Worm (Caenorhabditis elegans) whole organism, L4 larva: ENCODE results near the gene art-1.
A peak's percentile ranks its signal among the peaks of the same experiment; 100 is the strongest.

ENCODE experiments used
- F37D6.2 ChIP-seq: sonication (generic microtip); optimal IDR thresholded peaks from 2 replicates; lab custom pipeline; 2016; ENCODE audit warnings: mild to moderate bottlenecking, missing genetic modification characterization, missing compliant biosample characterization
- F49E8.2 ChIP-seq: sonication (generic microtip); optimal IDR thresholded peaks from 2 replicates; lab custom pipeline; 2016; ENCODE audit warnings: missing compliant biosample characterization, mild to moderate bottlenecking, missing genetic modification characterization, borderline replicate concordance
- T20F7.1 ChIP-seq: fragments of 200-800 bp; sonication (Bioruptor generic); optimal IDR thresholded peaks from 2 replicates; lab custom pipeline; 2018; ENCODE audit warnings: mild to moderate bottlenecking, missing genetic modification characterization, missing compliant biosample characterization
- Y48G9A.11 ChIP-seq: fragments of 200-800 bp; sonication (Bioruptor generic); IDR thresholded peaks from 2 replicates; pipeline ENCODE4 v1.3.6; 2022; ENCODE audit warnings: missing genetic modification reagents, missing genetic modification characterization, missing compliant biosample characterization
- Y5F2A.4 ChIP-seq: fragments of 200-800 bp; sonication (Bioruptor generic); optimal IDR thresholded peaks from 2 replicates; lab custom pipeline; 2018; ENCODE audit warnings: mild to moderate bottlenecking, missing genetic modification characterization, missing compliant biosample characterization
- Y75B8A.6 ChIP-seq: fragments of 200-800 bp; sonication (Bioruptor generic); IDR thresholded peaks from 2 replicates; pipeline ENCODE4 v1.3.6; 2022; ENCODE audit warnings: missing genetic modification reagents, missing genetic modification characterization, missing compliant biosample characterization
- aha-1 ChIP-seq: fragments of 150-350 bp; peaks from one replicate; lab custom pipeline; 2014; ENCODE audit warnings: missing biosample characterization, missing genetic modification characterization
- ceh-20 ChIP-seq: fragments of 200-800 bp; sonication (Bioruptor generic); IDR thresholded peaks from 2 replicates; pipeline ENCODE4 v1.3.6; 2022; ENCODE audit warnings: missing genetic modification reagents, missing genetic modification characterization, missing compliant biosample characterization
- ceh-28 ChIP-seq: fragments of 150-350 bp; optimal IDR thresholded peaks from 2 replicates; lab custom pipeline; 2014; ENCODE audit warnings: missing biosample characterization, missing genetic modification reagents, missing genetic modification characterization
- ceh-82 ChIP-seq: sonication (generic microtip); optimal IDR thresholded peaks from 2 replicates; lab custom pipeline; 2017; ENCODE audit warnings: missing biosample characterization, missing genetic modification characterization
- ces-1 ChIP-seq: fragments of 150-350 bp; sonication (generic microtip); optimal IDR thresholded peaks from 4 replicates; lab custom pipeline; 2014; ENCODE audit warnings: missing biosample characterization, missing genetic modification reagents, missing genetic modification characterization
- cey-2 ChIP-seq: sonication (generic microtip); optimal IDR thresholded peaks from 3 replicates; lab custom pipeline; 2017; ENCODE audit warnings: missing genetic modification characterization, mild to moderate bottlenecking, missing compliant biosample characterization, antibody characterized with exemption, borderline replicate concordance; ENCODE audit not compliant: insufficient read depth
- ctbp-1 ChIP-seq: fragments of 200-800 bp; sonication (Bioruptor generic); IDR thresholded peaks from 2 replicates; pipeline ENCODE4 v1.3.6; 2022; ENCODE audit warnings: missing genetic modification reagents, missing genetic modification characterization, missing compliant biosample characterization
- daf-16 ChIP-seq, 3 experiments: sonication (generic microtip); optimal IDR thresholded peaks; 2 replicates each; lab custom pipeline; 2016 to 2017; ENCODE audit warnings: missing genetic modification characterization in 3 of 3, missing genetic modification reagents in 3 of 3, mild to moderate bottlenecking in 2 of 3, missing compliant biosample characterization in 2 of 3, missing biosample characterization in 1 of 3, moderate library complexity in 1 of 3
- daf-19 ChIP-seq: fragments of 200-800 bp; sonication (Bioruptor generic); conservative IDR thresholded peaks from 2 replicates; pipeline ENCODE4 v1.3.6; 2022; ENCODE audit warnings: missing genetic modification characterization, missing compliant biosample characterization
- dmd-6 ChIP-seq: fragments of 200-800 bp; sonication (Bioruptor generic); IDR thresholded peaks from 2 replicates; pipeline ENCODE4 v1.3.6; 2022; ENCODE audit warnings: missing genetic modification reagents, missing genetic modification characterization, missing compliant biosample characterization
- dmd-8 ChIP-seq: fragments of 200-800 bp; sonication (Bioruptor generic); IDR thresholded peaks from 2 replicates; pipeline ENCODE4 v1.3.6; 2022; ENCODE audit warnings: missing genetic modification characterization, missing compliant biosample characterization
- dmd-9 ChIP-seq: fragments of 200-800 bp; sonication (Bioruptor generic); IDR thresholded peaks from 2 replicates; pipeline ENCODE4 v1.3.6; 2022; ENCODE audit warnings: missing genetic modification reagents, missing genetic modification characterization, missing compliant biosample characterization
- egl-43 ChIP-seq: fragments of 200-800 bp; sonication (Bioruptor generic); IDR thresholded peaks from 2 replicates; pipeline ENCODE4 v1.3.6; 2022; ENCODE audit warnings: missing genetic modification reagents, missing genetic modification characterization, missing compliant biosample characterization
- fkh-10 ChIP-seq: fragments of 150-350 bp; optimal IDR thresholded peaks from 2 replicates; lab custom pipeline; 2014; ENCODE audit warnings: missing biosample characterization, missing genetic modification reagents, missing genetic modification characterization
- fos-1 ChIP-seq: fragments of 150-350 bp; optimal IDR thresholded peaks from 2 replicates; lab custom pipeline; 2014; ENCODE audit warnings: missing biosample characterization, missing genetic modification characterization
- hlh-11 ChIP-seq: fragments of 200-800 bp; sonication (Bioruptor generic); optimal IDR thresholded peaks from 2 replicates; lab custom pipeline; 2018; ENCODE audit warnings: mild to moderate bottlenecking, missing genetic modification characterization, missing compliant biosample characterization
- lin-38 ChIP-seq: fragments of 200-800 bp; sonication (Bioruptor generic); IDR thresholded peaks from 2 replicates; pipeline ENCODE4 v1.3.6; 2022; ENCODE audit warnings: missing genetic modification reagents, missing genetic modification characterization, missing compliant biosample characterization
- lin-39 ChIP-seq: fragments of 150-350 bp; optimal IDR thresholded peaks from 2 replicates; lab custom pipeline; 2014; ENCODE audit warnings: missing biosample characterization, missing genetic modification reagents, missing genetic modification characterization
- mxl-3 ChIP-seq: fragments of 200-800 bp; sonication (Bioruptor generic); optimal IDR thresholded peaks from 2 replicates; lab custom pipeline; 2018; ENCODE audit warnings: mild to moderate bottlenecking, missing genetic modification characterization, missing compliant biosample characterization
- nhr-25 ChIP-seq: sonication (generic microtip); optimal IDR thresholded peaks from 2 replicates; lab custom pipeline; 2017; ENCODE audit warnings: missing genetic modification characterization, mild to moderate bottlenecking, missing compliant biosample characterization, antibody characterized with exemption, moderate library complexity, borderline replicate concordance; ENCODE audit not compliant: insufficient read depth
- nhr-41 ChIP-seq: fragments of 200-800 bp; sonication (Bioruptor generic); IDR thresholded peaks from 2 replicates; pipeline ENCODE4 v1.3.6; 2022; ENCODE audit warnings: missing genetic modification reagents, missing genetic modification characterization, missing compliant biosample characterization
- nhr-48 ChIP-seq: sonication (generic microtip); optimal IDR thresholded peaks from 2 replicates; lab custom pipeline; 2016; ENCODE audit warnings: mild to moderate bottlenecking, missing genetic modification characterization, missing compliant biosample characterization
- nhr-76 ChIP-seq: fragments of 150-350 bp; optimal IDR thresholded peaks from 2 replicates; lab custom pipeline; 2014; ENCODE audit warnings: missing biosample characterization, missing genetic modification characterization
- nhr-77 ChIP-seq: fragments of 150-350 bp; optimal IDR thresholded peaks from 2 replicates; lab custom pipeline; 2014; ENCODE audit warnings: missing biosample characterization, missing genetic modification characterization
- pha-4 ChIP-seq, 2 experiments: fragments of 150-350 bp in 1 of 2; fragments of 200-800 bp in 1 of 2; sonication (Bioruptor generic) in 1 of 2; IDR thresholded peaks in 1 of 2; optimal IDR thresholded peaks in 1 of 2; 2 replicates each; pipeline versions ENCODE4 v1.3.6 to Lab custom; 2014 to 2022; ENCODE audit warnings: missing genetic modification characterization in 2 of 2, missing genetic modification reagents in 2 of 2, missing biosample characterization in 1 of 2, missing compliant biosample characterization in 1 of 2
- php-3 ChIP-seq: fragments of 200-800 bp; sonication (Bioruptor generic); IDR thresholded peaks from 2 replicates; pipeline ENCODE4 v1.3.6; 2022; ENCODE audit warnings: missing genetic modification reagents, missing genetic modification characterization, missing compliant biosample characterization
- pqm-1 ChIP-seq: sonication (generic microtip); optimal IDR thresholded peaks from 2 replicates; lab custom pipeline; 2017; ENCODE audit warnings: missing biosample characterization, missing genetic modification characterization
- rbr-2 ChIP-seq: sonication (generic microtip); optimal IDR thresholded peaks from 2 replicates; lab custom pipeline; 2016; ENCODE audit warnings: missing genotype, missing genetic modification characterization, missing compliant biosample characterization
- sdz-12 ChIP-seq: fragments of 200-800 bp; sonication (Bioruptor generic); optimal IDR thresholded peaks from 2 replicates; lab custom pipeline; 2018; ENCODE audit warnings: mild to moderate bottlenecking, missing genetic modification characterization, missing compliant biosample characterization
- spr-1 ChIP-seq: sonication (generic microtip); optimal IDR thresholded peaks from 2 replicates; lab custom pipeline; 2016; ENCODE audit warnings: mild to moderate bottlenecking, missing genetic modification characterization, missing compliant biosample characterization
- tra-1 ChIP-seq: fragments of 200-800 bp; sonication (Bioruptor generic); IDR thresholded peaks from 2 replicates; pipeline ENCODE4 v1.3.6; 2022; ENCODE audit warnings: missing genetic modification reagents, missing genetic modification characterization, missing compliant biosample characterization
- unc-130 ChIP-seq: sonication (generic microtip); optimal IDR thresholded peaks from 2 replicates; lab custom pipeline; 2016; ENCODE audit warnings: missing genetic modification reagents, missing genetic modification characterization, missing compliant biosample characterization
- unc-39 ChIP-seq: sonication (generic microtip); optimal IDR thresholded peaks from 2 replicates; lab custom pipeline; 2017; ENCODE audit warnings: missing biosample characterization, missing genetic modification characterization
- unc-62 ChIP-seq, 3 experiments: fragments of 150-350 bp in 1 of 3; sonication (generic microtip); optimal IDR thresholded peaks in 2 of 3; peaks in 1 of 3; 1 replicate in 1 of 3; 2 replicates in 2 of 3; lab custom pipeline; 2014 to 2017; ENCODE audit warnings: missing biosample characterization in 3 of 3, missing genetic modification characterization in 3 of 3, missing genetic modification reagents in 3 of 3, missing genotype in 1 of 3
- zfp-2 ChIP-seq: sonication (generic microtip); optimal IDR thresholded peaks from 2 replicates; lab custom pipeline; 2016; ENCODE audit warnings: mild to moderate bottlenecking, missing genetic modification characterization, missing compliant biosample characterization
- zip-11 ChIP-seq: fragments of 200-800 bp; sonication (Bioruptor generic); IDR thresholded peaks from 2 replicates; pipeline ENCODE4 v1.3.6; 2022; ENCODE audit warnings: missing genetic modification characterization, missing compliant biosample characterization
- ztf-11 ChIP-seq: fragments of 150-350 bp; optimal IDR thresholded peaks from 2 replicates; lab custom pipeline; 2014; ENCODE audit warnings: missing biosample characterization, missing genetic modification characterization

art-1 gene

ce11 chrII:6943299-6944051, 28.6 kb downstream of the art-1 start (continued):
- TF ChIP-seq F49E8.2 (tag; lab: Kevin White, UChicago): no peak
- TF ChIP-seq dmd-6 (GFP tag; lab: Robert Waterston, UW): peak; percentile 29
- TF ChIP-seq ctbp-1: peak; percentile 18; the same call in 1 of the 2 replicates
- TF ChIP-seq hlh-11: peak; percentile 30
- TF ChIP-seq rbr-2 (tag; lab: Kevin White, UChicago): peak; percentile 61

ce11 chrII:6941520-6941919, 30.5 kb downstream of the art-1 start:
- TF ChIP-seq spr-1 (tag; lab: Kevin White, UChicago) (no peak), nhr-48 (tag; lab: Kevin White, UChicago) (no peak), mxl-3 (GFP tag; lab: Kevin White, UChicago) (no peak), fkh-10 (GFP tag; lab: Kevin White, UChicago) (no peak), Y75B8A.6 (GFP tag; lab: Robert Waterston, UW) (no peak), php-3 (GFP tag; lab: Robert Waterston, UW) (no peak), ztf-11 (tag; lab: Kevin White, UChicago) (no peak), daf-19 (GFP tag; lab: Robert Waterston, UW) (no peak), dmd-8 (GFP tag; lab: Robert Waterston, UW) (no peak), dmd-9 (no peak), tra-1 (GFP tag; lab: Robert Waterston, UW) (no peak), dmd-6 (GFP tag; lab: Robert Waterston, UW) (no peak), nhr-77 (tag; lab: Kevin White, UChicago) (no peak), ceh-20 (GFP tag; lab: Robert Waterston, UW) (no peak), lin-39 (no peak), sdz-12 (GFP tag; lab: Kevin White, UChicago) (no peak), pqm-1 (tag; lab: Kevin White, UChicago) (no peak), daf-16 (GFP tag; optimal IDR thresholded peaks at IDR 0.05; lab: Kevin White, UChicago) (no peak), daf-16 (tag; optimal IDR thresholded peaks at IDR 0.05; lab: Kevin White, UChicago) (no peak), ces-1 (no peak), nhr-76 (tag; lab: Kevin White, UChicago) (no peak)
- TF ChIP-seq, all 104 proteins: peak for 0

ce11 chrII:6940726-6941230, 31.3 kb downstream of the art-1 start:
- TF ChIP-seq unc-130: no peak
- peak in 1 of 2 experiments; percentile 49 for TF ChIP-seq unc-62 (GFP tag; optimal IDR thresholded peaks at IDR 0.05 in 1 of 2; lab: Kevin White, UChicago)
- TF ChIP-seq unc-62 (tag; optimal IDR thresholded peaks at IDR 0.05; lab: Kevin White, UChicago): no peak
- no peak for TF ChIP-seq nhr-25 (tag; lab: Kevin White, UChicago)
- no peak for TF ChIP-seq Y48G9A.11 (GFP tag; lab: Robert Waterston, UW)
- TF ChIP-seq aha-1 (tag; lab: Kevin White, UChicago): peak; percentile 93
- no peak for TF ChIP-seq lin-39
- TF ChIP-seq egl-43 (GFP tag; lab: Robert Waterston, UW): 0 out of 2 replicates have a peak, but pooled peaks have one; percentile 27
- no peak for TF ChIP-seq Y5F2A.4 (GFP tag; lab: Kevin White, UChicago)
- no peak for TF ChIP-seq F49E8.2 (tag; lab: Kevin White, UChicago)
- no peak for TF ChIP-seq fos-1 (tag; lab: Kevin White, UChicago)
- TF ChIP-seq nhr-41 (GFP tag; lab: Robert Waterston, UW): no peak

ce11 chrII:6939873-6940272, 32.2 kb downstream of the art-1 start:
- TF ChIP-seq php-3 (GFP tag; lab: Robert Waterston, UW) (no peak), T20F7.1 (GFP tag; lab: Kevin White, UChicago) (no peak), zfp-2 (tag; lab: Kevin White, UChicago) (no peak), unc-39 (tag; lab: Kevin White, UChicago) (no peak), sdz-12 (GFP tag; lab: Kevin White, UChicago) (no peak), ceh-20 (GFP tag; lab: Robert Waterston, UW) (no peak), F37D6.2 (no peak), pha-4 (GFP tag; IDR thresholded peaks at IDR 0.05; lab: Robert Waterston, UW) (no peak), pha-4 (tag; optimal IDR thresholded peaks at IDR 0.05; lab: Kevin White, UChicago) (no peak), ceh-28 (tag; lab: Kevin White, UChicago) (no peak), cey-2 (tag; lab: Kevin White, UChicago) (no peak), ztf-11 (tag; lab: Kevin White, UChicago) (no peak), ceh-82 (tag; lab: Kevin White, UChicago) (no peak), lin-38 (GFP tag; lab: Robert Waterston, UW) (no peak), zip-11 (no peak)
